Fruit fly (Drosophila melanogaster): Measurements from ENCODE around the gene CG44422.

Gene CG44422

DNA sequence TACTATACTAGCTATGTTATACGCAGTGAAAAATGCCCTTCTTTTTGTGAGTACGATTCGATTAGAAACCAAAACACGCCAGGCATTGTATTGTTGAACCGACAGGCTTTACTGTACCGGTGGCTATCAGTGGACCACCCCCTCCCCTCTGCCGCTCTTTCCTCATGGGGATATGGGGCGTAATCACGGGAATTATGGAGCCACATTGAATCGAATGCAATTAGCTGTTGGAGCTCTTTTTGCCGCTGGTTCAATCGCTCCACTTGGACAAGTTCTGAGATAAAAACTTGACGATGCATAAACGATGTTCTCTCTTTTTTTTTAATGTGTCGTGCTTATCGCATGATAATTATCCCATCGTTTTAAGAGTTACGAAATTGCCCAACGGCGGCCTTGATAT is 39.6 kb upstream of the CG44422 start (continued):
- TF ChIP-seq CG15073 (GFP tag; optimal IDR thresholded peaks at IDR 0.05) (no peak), Pdp1 (GFP tag; optimal IDR thresholded peaks at IDR 0.05) (peak in 1 of 2 experiments; percentile 14), slou (GFP tag; optimal IDR thresholded peaks at IDR 0.05) (no peak), CG10543 (GFP tag; optimal IDR thresholded peaks at IDR 0.05) (no peak), oc (tag; optimal IDR thresholded peaks at IDR 0.05) (no peak), CG7357 (GFP tag; IDR thresholded peaks at IDR 0.05) (no peak), NC2α (GFP tag; optimal IDR thresholded peaks at IDR 0.05) (no peak), CG6175 (GFP tag; IDR thresholded peaks at IDR 0.05) (no peak), Tbp (GFP tag; optimal IDR thresholded peaks at IDR 0.05) (no peak), CG32532 (GFP tag; IDR thresholded peaks at IDR 0.05) (0 out of 2 replicates have a peak, but pooled peaks have one; percentile 5), CG12236 (GFP tag; optimal IDR thresholded peaks at IDR 0.05) (no peak), chif (GFP tag; optimal IDR thresholded peaks at IDR 0.05) (no peak), klu (GFP tag; IDR thresholded peaks at IDR 0.05) (no peak), CG12769 (tag; optimal IDR thresholded peaks at IDR 0.05) (peak; percentile 20), CG1647 (GFP tag; optimal IDR thresholded peaks at IDR 0.05) (no peak), CG10565 (GFP tag; optimal IDR thresholded peaks at IDR 0.05) (no peak), CG33557 (GFP tag; optimal IDR thresholded peaks at IDR 0.05) (no peak), Fer3 (tag; optimal IDR thresholded peaks at IDR 0.05) (no peak)

DNA sequence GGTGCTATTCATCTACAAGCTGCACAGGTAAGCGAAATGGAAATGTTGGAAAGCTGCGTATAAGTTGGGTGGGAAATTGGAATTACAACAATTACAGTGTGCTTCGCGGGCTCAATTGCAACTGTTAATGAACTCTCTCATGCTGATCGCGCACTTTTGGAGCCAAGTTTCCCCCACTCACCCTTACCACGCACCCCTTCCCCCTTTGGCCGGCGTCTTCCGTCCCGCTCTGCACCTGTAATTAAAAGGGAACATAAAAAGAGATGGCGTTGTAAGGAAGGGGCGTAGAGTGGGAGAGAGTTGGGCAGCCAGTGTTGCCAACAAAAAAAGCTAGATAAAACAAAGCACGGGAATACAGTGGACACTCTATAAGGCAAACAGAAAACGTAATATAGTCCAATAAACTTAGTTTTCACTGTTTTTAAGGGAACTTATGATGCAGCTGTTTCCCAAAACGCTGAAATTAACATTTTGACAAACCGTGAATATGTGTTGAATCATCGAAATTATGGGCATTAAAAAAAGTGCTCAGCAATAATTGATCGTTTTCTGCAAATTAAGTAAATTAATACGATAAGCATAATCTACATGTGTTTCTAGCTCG is 38.2 kb upstream of the CG44422 start:
- TF ChIP-seq Antp (GFP tag; optimal IDR thresholded peaks at IDR 0.05) (peak; percentile 33), tgo (GFP tag; IDR thresholded peaks at IDR 0.05) (no peak), sd (tag; optimal IDR thresholded peaks at IDR 0.05) (no peak), wor (GFP tag; IDR thresholded peaks at IDR 0.05) (no peak), Hr51 (GFP tag; optimal IDR thresholded peaks at IDR 0.05) (peak in 1 of 2 experiments; percentile 13), vvl (GFP tag; IDR thresholded peaks at IDR 0.05) (peak; percentile 13; the same call in 1 of the 2 replicates), abd-A (tag; optimal IDR thresholded peaks at IDR 0.05) (no peak), dysf (GFP tag; IDR thresholded peaks at IDR 0.05) (0 out of 3 replicates have a peak, but pooled peaks have one; percentile 26), CG14710 (tag; optimal IDR thresholded peaks at IDR 0.05) (peak; percentile 37), zfh1 (GFP tag; IDR thresholded peaks at IDR 0.05) (0 out of 3 replicates have a peak, but pooled peaks have one; percentile 27), Mes4 (GFP tag; optimal IDR thresholded peaks at IDR 0.05) (no peak), chinmo (GFP tag; IDR thresholded peaks at IDR 0.05; ENCODE audit: partially characterized antibody) (0 out of 4 replicates have a peak, but pooled peaks have one; percentile 36), Ptx1 (GFP tag; IDR thresholded peaks at IDR 0.05) (peak; percentile 46; the same call in 1 of the 2 replicates), Six4 (GFP tag; optimal IDR thresholded peaks at IDR 0.05) (peak; percentile 34), dmrt11E (tag; optimal IDR thresholded peaks at IDR 0.05) (peak; percentile 17), ap (GFP tag; IDR thresholded peaks at IDR 0.05) (0 out of 2 replicates have a peak, but pooled peaks have one; percentile 21), PHDP (tag; optimal IDR thresholded peaks at IDR 0.05) (peak; percentile 9), CG7556 (GFP tag; optimal IDR thresholded peaks at IDR 0.05) (peak; percentile 9), CG18262 (tag; optimal IDR thresholded peaks at IDR 0.05) (peak; percentile 41), cwo (GFP tag; optimal IDR thresholded peaks at IDR 0.05) (no peak), shn (GFP tag; optimal IDR thresholded peaks at IDR 0.05) (no peak), grau (tag; optimal IDR thresholded peaks at IDR 0.05) (peak; percentile 87), CG30403 (GFP tag; optimal IDR thresholded peaks at IDR 0.05) (peak; percentile 43), ranshi (GFP tag; IDR thresholded peaks at IDR 0.05) (peak; percentile 12; the same call in 1 of the 2 replicates), fd96Cb (tag; optimal IDR thresholded peaks at IDR 0.05) (peak; percentile 17), lola (GFP tag; optimal IDR thresholded peaks at IDR 0.05) (peak in 1 of 3 experiments; percentile 15), Oli (tag; optimal IDR thresholded peaks at IDR 0.05) (peak; percentile 20), scrt (GFP tag; optimal IDR thresholded peaks at IDR 0.05) (no peak), sens-2 (GFP tag; IDR thresholded peaks at IDR 0.05) (0 out of 2 replicates have a peak, but pooled peaks have one; percentile 10), CG3838 (GFP tag; optimal IDR thresholded peaks at IDR 0.05) (no peak), da (GFP tag; optimal IDR thresholded peaks at IDR 0.05) (no peak)
